Fruit fly (Drosophila melanogaster) Kc167 (cell line): Measurements from ENCODE around the gene CG45690.

Experiments
- Myc ChIP-seq: fragments of >200 bp; optimal IDR thresholded peaks from 2 replicates; lab custom pipeline; 2017; ENCODE audit warnings: missing external identifiers
- Sin3A ChIP-seq: fragments of >200 bp; optimal IDR thresholded peaks from 2 replicates; lab custom pipeline; 2018; ENCODE audit warnings: missing external identifiers
- h ChIP-seq: fragments of >200 bp; optimal IDR thresholded peaks from 3 replicates; lab custom pipeline; 2018; ENCODE audit warnings: missing external identifiers
- insv ChIP-seq: fragments of >200 bp; optimal IDR thresholded peaks from 3 replicates; lab custom pipeline; 2018; ENCODE audit warnings: missing external identifiers
- psq ChIP-seq: fragments of >200 bp; optimal IDR thresholded peaks from 2 replicates; lab custom pipeline; 2017; ENCODE audit warnings: missing external identifiers

DNA sequence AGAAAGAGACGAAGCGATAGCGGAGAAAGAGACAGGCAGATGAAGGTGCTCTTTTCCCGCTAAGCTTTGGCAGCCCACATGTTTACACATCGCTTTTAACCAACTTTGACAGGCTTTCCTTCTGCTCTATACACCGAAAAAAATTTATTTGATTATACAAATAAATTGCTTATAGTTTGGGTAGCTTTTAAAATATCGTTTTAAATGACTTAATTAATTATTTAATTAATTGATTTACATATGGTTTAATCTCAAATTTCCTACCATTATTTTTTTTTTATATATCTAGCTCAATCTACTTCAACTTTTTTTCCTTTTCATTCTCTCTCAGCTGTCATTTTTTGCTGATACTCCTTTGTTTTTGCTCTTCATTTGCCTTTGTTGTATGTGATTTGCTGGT, 14.9 kb downstream of the CG45690 start:
- no peak for TF ChIP-seq psq (lab: Kevin White, UChicago)
- no peak for TF ChIP-seq h
- TF ChIP-seq Sin3A (lab: Kevin White, UChicago), result no peak
- no peak for TF ChIP-seq Myc (lab: Kevin White, UChicago)
- no peak for TF ChIP-seq insv (lab: Kevin White, UChicago)
